Fruit fly (Drosophila melanogaster) whole organism, embryonic: Measurements from ENCODE around the gene FASN2.

Experiments
- Antp ChIP-seq: fragments of 200-800 bp; sonication (Bioruptor generic); optimal IDR thresholded peaks from 3 replicates; lab custom pipeline; 2016; ENCODE audit warnings: missing biosample characterization, missing genetic modification characterization
- Asciz ChIP-seq: fragments of 200-800 bp; sonication (Bioruptor generic); optimal IDR thresholded peaks from 2 replicates; lab custom pipeline; 2017; ENCODE audit warnings: missing biosample characterization, mild to moderate bottlenecking, missing genetic modification characterization, missing genetic modification reagents
- Bteb2 ChIP-seq: fragments of 200-800 bp; sonication (Bioruptor generic); optimal IDR thresholded peaks from 2 replicates; lab custom pipeline; 2016; ENCODE audit warnings: missing biosample characterization, missing genetic modification characterization
- CG10267 ChIP-seq: fragments of 200-800 bp; sonication (Bioruptor generic); optimal IDR thresholded peaks from 2 replicates; lab custom pipeline; 2018; ENCODE audit warnings: missing biosample characterization, mild to moderate bottlenecking, missing genetic modification characterization, moderate library complexity
- CG10321 ChIP-seq: fragments of 200-800 bp; sonication (Bioruptor generic); IDR thresholded peaks from 2 replicates; pipeline ENCODE4 v1.3.6; 2022; ENCODE audit warnings: missing biosample characterization, missing genetic modification characterization
- CG10979 ChIP-seq: fragments of 200-800 bp; sonication (Bioruptor generic); optimal IDR thresholded peaks from 2 replicates; lab custom pipeline; 2018; ENCODE audit warnings: missing biosample characterization, mild to moderate bottlenecking, missing genetic modification characterization, moderate library complexity
- CG11398 ChIP-seq: fragments of 200-800 bp; sonication (Bioruptor generic); optimal IDR thresholded peaks from 2 replicates; lab custom pipeline; 2016; ENCODE audit warnings: missing biosample characterization, missing genetic modification characterization
- CG12391 ChIP-seq: fragments of 200-800 bp; sonication (Bioruptor generic); optimal IDR thresholded peaks from 3 replicates; lab custom pipeline; 2018; ENCODE audit warnings: missing biosample characterization, mild to moderate bottlenecking, missing genetic modification characterization, moderate library complexity
- CG13287 ChIP-seq: fragments of 200-800 bp; sonication (Bioruptor generic); IDR thresholded peaks from 2 replicates; pipeline ENCODE4 v1.3.6; 2022; ENCODE audit warnings: missing biosample characterization, missing genetic modification characterization; ENCODE audit not compliant: partially characterized antibody
- CG13775 ChIP-seq: fragments of 200-800 bp; sonication (Bioruptor generic); optimal IDR thresholded peaks from 3 replicates; lab custom pipeline; 2017; ENCODE audit warnings: missing biosample characterization, mild to moderate bottlenecking, missing genetic modification characterization
- CG13894 ChIP-seq: fragments of 200-800 bp; sonication (Bioruptor generic); optimal IDR thresholded peaks from 3 replicates; lab custom pipeline; 2018; ENCODE audit warnings: missing biosample characterization, mild to moderate bottlenecking, missing genetic modification characterization, moderate library complexity
- CG14710 ChIP-seq: fragments of 200-800 bp; sonication (Bioruptor generic); optimal IDR thresholded peaks from 3 replicates; lab custom pipeline; 2019; ENCODE audit warnings: missing biosample characterization, mild to moderate bottlenecking, missing genetic modification characterization, moderate library complexity
- CG18599 ChIP-seq: fragments of 200-800 bp; sonication (Bioruptor generic); optimal IDR thresholded peaks from 3 replicates; lab custom pipeline; 2017; ENCODE audit warnings: missing biosample characterization, missing genetic modification characterization, mild to moderate bottlenecking, moderate library complexity, missing genetic modification reagents
- CG30403 ChIP-seq: fragments of 200-800 bp; sonication (Bioruptor generic); optimal IDR thresholded peaks from 3 replicates; lab custom pipeline; 2016; ENCODE audit warnings: missing biosample characterization, missing genetic modification characterization
- CG34224 ChIP-seq: fragments of 200-800 bp; sonication (Bioruptor generic); IDR thresholded peaks from 3 replicates; pipeline ENCODE4 v1.3.6; 2022; ENCODE audit warnings: missing biosample characterization, missing genetic modification characterization; ENCODE audit not compliant: partially characterized antibody
- CG43689 ChIP-seq: fragments of 200-800 bp; sonication (Bioruptor generic); IDR thresholded peaks from 2 replicates; pipeline ENCODE4 v1.3.6; 2022; ENCODE audit warnings: missing biosample characterization, missing genetic modification characterization
- CG5953 ChIP-seq: fragments of 200-800 bp; sonication (Bioruptor generic); IDR thresholded peaks from 2 replicates; pipeline ENCODE4 v1.3.6; 2022; ENCODE audit warnings: missing biosample characterization, missing genetic modification characterization
- CG6689 ChIP-seq: fragments of 200-800 bp; sonication (Bioruptor generic); IDR thresholded peaks from 2 replicates; pipeline ENCODE4 v1.3.6; 2022; ENCODE audit warnings: missing biosample characterization, missing genetic modification characterization
- CG7271 ChIP-seq: fragments of 200-800 bp; sonication (Bioruptor generic); optimal IDR thresholded peaks from 2 replicates; lab custom pipeline; 2018; ENCODE audit warnings: missing biosample characterization, mild to moderate bottlenecking, missing genetic modification characterization, moderate library complexity
- CG7556 ChIP-seq: fragments of 200-800 bp; sonication (Bioruptor generic); optimal IDR thresholded peaks from 2 replicates; lab custom pipeline; 2017; ENCODE audit warnings: missing biosample characterization, mild to moderate bottlenecking, missing genetic modification characterization
- CG7839 ChIP-seq: fragments of 200-800 bp; sonication (Bioruptor generic); optimal IDR thresholded peaks from 3 replicates; lab custom pipeline; 2018; ENCODE audit warnings: missing biosample characterization, mild to moderate bottlenecking, missing genetic modification characterization, moderate library complexity
- CG9727 ChIP-seq: fragments of 200-800 bp; sonication (Bioruptor generic); optimal IDR thresholded peaks from 3 replicates; lab custom pipeline; 2017; ENCODE audit warnings: missing biosample characterization, mild to moderate bottlenecking, missing genetic modification characterization
- CG9817 ChIP-seq: fragments of 200-800 bp; sonication (Bioruptor generic); optimal IDR thresholded peaks from 2 replicates; lab custom pipeline; 2018; ENCODE audit warnings: missing biosample characterization, mild to moderate bottlenecking, missing genetic modification characterization, moderate library complexity
- CG9932 ChIP-seq: fragments of 200-800 bp; sonication (Bioruptor generic); IDR thresholded peaks from 2 replicates; pipeline ENCODE4 v1.3.6; 2022; ENCODE audit warnings: missing biosample characterization, missing genetic modification characterization
- CHES-1-like ChIP-seq: fragments of 200-800 bp; sonication (Bioruptor generic); optimal IDR thresholded peaks from 2 replicates; lab custom pipeline; 2016; ENCODE audit warnings: missing biosample characterization, missing genetic modification characterization
- Chrac-16 ChIP-seq: fragments of 200-800 bp; sonication (Bioruptor generic); optimal IDR thresholded peaks from 3 replicates; lab custom pipeline; 2016; ENCODE audit warnings: missing biosample characterization, missing genetic modification characterization
- Gug ChIP-seq: fragments of 200-800 bp; sonication (Bioruptor generic); IDR thresholded peaks from 4 replicates; pipeline ENCODE4 v1.3.6; 2022; ENCODE audit warnings: missing biosample characterization, missing genetic modification characterization
- H15 ChIP-seq: fragments of 200-800 bp; sonication (Bioruptor generic); IDR thresholded peaks from 3 replicates; pipeline ENCODE4 v1.3.6; 2022; ENCODE audit warnings: missing biosample characterization, missing genetic modification characterization
- HHEX ChIP-seq: fragments of 200-800 bp; sonication (Bioruptor generic); optimal IDR thresholded peaks from 3 replicates; lab custom pipeline; 2017; ENCODE audit warnings: missing biosample characterization, mild to moderate bottlenecking, missing genetic modification characterization, missing genetic modification reagents
- Hr3 ChIP-seq: fragments of 200-800 bp; sonication (Bioruptor generic); optimal IDR thresholded peaks from 3 replicates; lab custom pipeline; 2016; ENCODE audit warnings: missing biosample characterization, missing genetic modification characterization
- Hr78 ChIP-seq, 2 experiments: fragments of 200-800 bp in 1 of 2; fragments of >200 bp in 1 of 2; sonication (Bioruptor generic) in 1 of 2; optimal IDR thresholded peaks; 2 replicates each; lab custom pipeline; 2017 to 2019; ENCODE audit warnings: missing biosample characterization in 2 of 2, missing genetic modification characterization in 2 of 2, mild to moderate bottlenecking in 1 of 2, moderate library complexity in 1 of 2
- Mrtf ChIP-seq: fragments of 200-800 bp; sonication (Bioruptor generic); IDR thresholded peaks from 3 replicates; pipeline ENCODE4 v1.3.6; 2022; ENCODE audit warnings: missing biosample characterization, missing genetic modification characterization
- Scr ChIP-seq: fragments of 200-800 bp; sonication (Bioruptor generic); IDR thresholded peaks from 2 replicates; pipeline ENCODE4 v1.3.6; 2022; ENCODE audit warnings: missing biosample characterization, missing genetic modification characterization; ENCODE audit not compliant: partially characterized antibody
- bbx ChIP-seq: fragments of 200-800 bp; sonication (Bioruptor generic); IDR thresholded peaks from 2 replicates; pipeline ENCODE4 v1.3.6; 2022; ENCODE audit warnings: missing biosample characterization, missing genetic modification characterization; ENCODE audit not compliant: partially characterized antibody
- dmrt11E ChIP-seq: fragments of 200-800 bp; sonication (Bioruptor generic); optimal IDR thresholded peaks from 3 replicates; lab custom pipeline; 2018; ENCODE audit warnings: missing biosample characterization, mild to moderate bottlenecking, missing genetic modification characterization, moderate library complexity
- dpn ChIP-seq, 2 experiments: fragments of 200-800 bp; sonication (Bioruptor generic); optimal IDR thresholded peaks; 3 replicates each; lab custom pipeline; 2016; ENCODE audit warnings: missing biosample characterization in 2 of 2, missing genetic modification characterization in 2 of 2
- dysf ChIP-seq: fragments of 200-800 bp; sonication (Bioruptor generic); IDR thresholded peaks from 3 replicates; pipeline ENCODE4 v1.3.6; 2022; ENCODE audit warnings: missing biosample characterization, missing genetic modification characterization
- eve ChIP-seq, 2 experiments: fragments of >200 bp; optimal IDR thresholded peaks; 2 replicates each; lab custom pipeline; 2017; ENCODE audit warnings: missing biosample characterization in 2 of 2, missing genetic modification characterization in 2 of 2
- grau ChIP-seq: fragments of 200-800 bp; optimal IDR thresholded peaks from 3 replicates; lab custom pipeline; 2019; ENCODE audit warnings: missing biosample characterization, mild to moderate bottlenecking, missing genetic modification characterization, moderate library complexity
- ind ChIP-seq: fragments of 200-800 bp; sonication (Bioruptor generic); optimal IDR thresholded peaks from 3 replicates; lab custom pipeline; 2016; ENCODE audit warnings: missing biosample characterization, missing genetic modification characterization
- kay ChIP-seq: fragments of 200-800 bp; sonication (Bioruptor generic); optimal IDR thresholded peaks from 2 replicates; lab custom pipeline; 2016; ENCODE audit warnings: missing biosample characterization, missing genetic modification characterization
- lmd ChIP-seq: fragments of 200-800 bp; sonication (Bioruptor generic); IDR thresholded peaks from 2 replicates; pipeline ENCODE4 v1.3.6; 2022; ENCODE audit warnings: missing biosample characterization, missing genetic modification characterization
- maf-S ChIP-seq: fragments of 200-800 bp; sonication (Bioruptor generic); optimal IDR thresholded peaks from 2 replicates; lab custom pipeline; 2016; ENCODE audit warnings: missing biosample characterization, missing genetic modification characterization
- pnt ChIP-seq: fragments of 200-800 bp; sonication (Bioruptor generic); optimal IDR thresholded peaks from 3 replicates; lab custom pipeline; 2016; ENCODE audit warnings: missing biosample characterization, missing genetic modification characterization
- row ChIP-seq: fragments of 200-800 bp; sonication (Bioruptor generic); IDR thresholded peaks from 3 replicates; pipeline ENCODE4 v1.3.6; 2022; ENCODE audit warnings: missing biosample characterization, missing genetic modification characterization
- seq ChIP-seq: fragments of 200-800 bp; sonication (Bioruptor generic); IDR thresholded peaks from 2 replicates; pipeline ENCODE4 v1.3.6; 2022; ENCODE audit warnings: missing biosample characterization, missing genetic modification characterization
- stwl ChIP-seq: fragments of 200-800 bp; sonication (Bioruptor generic); optimal IDR thresholded peaks from 3 replicates; lab custom pipeline; 2018; ENCODE audit warnings: missing biosample characterization, mild to moderate bottlenecking, missing genetic modification characterization, moderate library complexity
- toy ChIP-seq: fragments of 200-800 bp; sonication (Bioruptor generic); IDR thresholded peaks from 2 replicates; pipeline ENCODE4 v1.3.6; 2022; ENCODE audit warnings: missing biosample characterization, missing genetic modification characterization

Gene FASN2

dm6 chr2L:3055710-3056447, 12.1 kb downstream of the FASN2 start (continued):
- no peak for TF ChIP-seq CG11398 (GFP tag; lab: Kevin White, UChicago)
- peak; percentile 53; the same call in 2 of the 3 replicates for TF ChIP-seq dysf (GFP tag; lab: Robert Waterston, UW)
- peak; percentile 5 for TF ChIP-seq Chrac-16
- TF ChIP-seq CHES-1-like (GFP tag; lab: Kevin White, UChicago): peak; percentile 24
- peak; percentile 29 for TF ChIP-seq Antp (GFP tag; lab: Kevin White, UChicago)
- no peak for TF ChIP-seq eve (GFP tag; optimal IDR thresholded peaks at IDR 0.05; lab: Kevin White, UChicago)
- peak; percentile 56 for TF ChIP-seq CG7839
- peak; percentile 24; the same call in 1 of the 3 replicates for TF ChIP-seq CG34224 (GFP tag; lab: Robert Waterston, UW)
- peak; percentile 79 for TF ChIP-seq CG7556 (GFP tag; lab: Kevin White, UChicago)
- peak; percentile 54 for TF ChIP-seq Hr3
- TF ChIP-seq grau: peak; percentile 53
- TF ChIP-seq Scr (GFP tag; lab: Robert Waterston, UW): peak; percentile 60
- peak; percentile 15 for TF ChIP-seq CG14710 (tag; lab: Kevin White, UChicago)
- TF ChIP-seq Hr78 (GFP tag; optimal IDR thresholded peaks at IDR 0.05; lab: Kevin White, UChicago): peak in 1 of 2 experiments; percentile 6
- peak; percentile 5 for TF ChIP-seq CG9817 (tag; lab: Kevin White, UChicago)
- TF ChIP-seq H15 (GFP tag; lab: Robert Waterston, UW): 0 out of 3 replicates have a peak, but pooled peaks have one; percentile 12
- no peak for TF ChIP-seq CG43689 (GFP tag; lab: Robert Waterston, UW)
- peak; percentile 23; the same call in 1 of the 2 replicates for TF ChIP-seq lmd (GFP tag; lab: Robert Waterston, UW)
- TF ChIP-seq CG30403 (GFP tag; lab: Kevin White, UChicago): peak; percentile 70
- peak; percentile 49 for TF ChIP-seq kay
- peak in 1 of 2 experiments; percentile 19 for TF ChIP-seq dpn (GFP tag; optimal IDR thresholded peaks at IDR 0.05; lab: Kevin White, UChicago)
- TF ChIP-seq Bteb2 (GFP tag; lab: Kevin White, UChicago): no peak
- TF ChIP-seq CG10267 (tag; lab: Kevin White, UChicago): peak; percentile 6
- peak; percentile 44 for TF ChIP-seq CG6689
- TF ChIP-seq CG9727 (GFP tag; lab: Kevin White, UChicago): peak; percentile 41
- peak; percentile 2 for TF ChIP-seq CG13775
- TF ChIP-seq row (GFP tag; lab: Robert Waterston, UW): peak; percentile 75
- TF ChIP-seq Mrtf (GFP tag; lab: Robert Waterston, UW): peak; percentile 41; the same call in 2 of the 3 replicates
- no peak for TF ChIP-seq toy (GFP tag; lab: Robert Waterston, UW)
- peak; percentile 18; the same call in 1 of the 2 replicates for TF ChIP-seq bbx (GFP tag; lab: Robert Waterston, UW)
- TF ChIP-seq maf-S (GFP tag; lab: Kevin White, UChicago): peak; percentile 28
- peak; percentile 28 for TF ChIP-seq CG10979 (tag; lab: Kevin White, UChicago)
- TF ChIP-seq Gug (GFP tag; lab: Robert Waterston, UW): no peak; the same call in 2 of the 4 replicates
- peak; percentile 46 for TF ChIP-seq CG13287 (GFP tag; lab: Robert Waterston, UW)
- no peak for TF ChIP-seq CG7271 (tag; lab: Kevin White, UChicago)
- peak; percentile 43 for TF ChIP-seq CG12391 (tag; lab: Kevin White, UChicago)
- no peak for TF ChIP-seq CG10321 (GFP tag; lab: Robert Waterston, UW)
- no peak for TF ChIP-seq CG5953 (GFP tag; lab: Robert Waterston, UW)
- TF ChIP-seq dmrt11E: peak; percentile 10
- peak; percentile 55; the same call in 1 of the 2 replicates for TF ChIP-seq CG9932 (GFP tag; lab: Robert Waterston, UW)
- TF ChIP-seq seq (GFP tag; lab: Robert Waterston, UW): peak; percentile 18; the same call in 1 of the 2 replicates
- TF ChIP-seq ind: peak; percentile 52
- no peak for TF ChIP-seq stwl (tag; lab: Kevin White, UChicago)
- TF ChIP-seq CG18599 (GFP tag; lab: Kevin White, UChicago): peak; percentile 62
- TF ChIP-seq CG13894: no peak
- TF ChIP-seq HHEX: peak; percentile 3
- peak; percentile 31 for TF ChIP-seq pnt (GFP tag; lab: Kevin White, UChicago)
- TF ChIP-seq Asciz (GFP tag; lab: Kevin White, UChicago): no peak
